Worm (Caenorhabditis elegans) whole organism, L2 larva: ENCODE data around the gene F56A8.8.
A peak's percentile ranks its signal among the peaks of the same experiment; 100 is the strongest.

Source experiments
- C34F6.9 ChIP-seq: fragments of 150-350 bp; optimal IDR thresholded peaks from 2 replicates; lab custom pipeline; 2014; ENCODE audit warnings: missing biosample characterization, missing genetic modification characterization
- F13H6.1 ChIP-seq: sonication (generic microtip); optimal IDR thresholded peaks from 2 replicates; lab custom pipeline; 2016; ENCODE audit warnings: missing genetic modification characterization, missing compliant biosample characterization
- R02D3.7 ChIP-seq: fragments of 150-350 bp; optimal IDR thresholded peaks from 2 replicates; lab custom pipeline; 2014; ENCODE audit warnings: missing biosample characterization, missing genetic modification characterization
- Y55F3AM.14 ChIP-seq: fragments of 200-800 bp; sonication (Bioruptor generic); optimal IDR thresholded peaks from 2 replicates; lab custom pipeline; 2018; ENCODE audit warnings: mild to moderate bottlenecking, missing genetic modification characterization, missing compliant biosample characterization
- ZK546.5 ChIP-seq: sonication (generic microtip); optimal IDR thresholded peaks from 2 replicates; lab custom pipeline; 2017; ENCODE audit warnings: missing biosample characterization, missing genetic modification characterization
- alr-1 ChIP-seq: fragments of 150-350 bp; optimal IDR thresholded peaks from 2 replicates; lab custom pipeline; 2014; ENCODE audit warnings: missing biosample characterization, missing genetic modification characterization
- aly-2 ChIP-seq: fragments of 150-350 bp; optimal IDR thresholded peaks from 2 replicates; lab custom pipeline; 2014; ENCODE audit warnings: missing biosample characterization, missing genetic modification characterization
- ama-1 ChIP-seq: fragments of 150-350 bp; optimal IDR thresholded peaks from 2 replicates; lab custom pipeline; 2018; ENCODE audit warnings: inconsistent platforms
- blmp-1 ChIP-seq: sonication (generic microtip); optimal IDR thresholded peaks from 2 replicates; lab custom pipeline; 2017; ENCODE audit warnings: missing genetic modification characterization, mild to moderate bottlenecking, missing compliant biosample characterization, antibody characterized with exemption, moderate library complexity; ENCODE audit not compliant: insufficient read depth
- ceh-16 ChIP-seq: fragments of 150-350 bp; optimal IDR thresholded peaks from 2 replicates; lab custom pipeline; 2014; ENCODE audit warnings: missing biosample characterization, missing genetic modification characterization
- ceh-82 ChIP-seq: fragments of 150-350 bp; optimal IDR thresholded peaks from 2 replicates; lab custom pipeline; 2014; ENCODE audit warnings: missing biosample characterization, missing genetic modification characterization
- crh-2 ChIP-seq: sonication (generic microtip); optimal IDR thresholded peaks from 2 replicates; lab custom pipeline; 2017; ENCODE audit warnings: missing biosample characterization, missing genetic modification characterization
- dmd-4 ChIP-seq: sonication (generic microtip); optimal IDR thresholded peaks from 2 replicates; lab custom pipeline; 2017; ENCODE audit warnings: missing biosample characterization, missing genetic modification characterization
- egl-27 ChIP-seq: sonication (generic microtip); optimal IDR thresholded peaks from 3 replicates; lab custom pipeline; 2017; ENCODE audit warnings: missing biosample characterization, missing genetic modification reagents, missing genetic modification characterization
- elt-1 ChIP-seq: fragments of 150-350 bp; optimal IDR thresholded peaks from 2 replicates; lab custom pipeline; 2014; ENCODE audit warnings: missing biosample characterization, missing genetic modification characterization
- elt-3 ChIP-seq: sonication (generic microtip); optimal IDR thresholded peaks from 2 replicates; lab custom pipeline; 2017; ENCODE audit warnings: missing biosample characterization, missing genetic modification characterization
- fos-1 ChIP-seq: fragments of 150-350 bp; optimal IDR thresholded peaks from 2 replicates; lab custom pipeline; 2014; ENCODE audit warnings: missing biosample characterization, missing genetic modification characterization
- gmeb-1 ChIP-seq: fragments of 150-350 bp; optimal IDR thresholded peaks from 2 replicates; lab custom pipeline; 2014; ENCODE audit warnings: missing biosample characterization, missing genetic modification characterization
- lin-11 ChIP-seq: fragments of 150-350 bp; sonication (generic microtip); optimal IDR thresholded peaks from 2 replicates; lab custom pipeline; 2014; ENCODE audit warnings: missing biosample characterization, missing genetic modification characterization, inconsistent platforms, mixed read lengths
- lin-13 ChIP-seq: fragments of 150-350 bp; optimal IDR thresholded peaks from 2 replicates; lab custom pipeline; 2014; ENCODE audit warnings: missing biosample characterization, missing genetic modification reagents, missing genetic modification characterization
- lin-39 ChIP-seq: fragments of 150-350 bp; optimal IDR thresholded peaks from 2 replicates; lab custom pipeline; 2014; ENCODE audit warnings: missing biosample characterization, missing genetic modification reagents, missing genetic modification characterization
- lsy-2 ChIP-seq, 2 experiments: fragments of 150-350 bp in 1 of 2; sonication (generic microtip) in 1 of 2; optimal IDR thresholded peaks; 2 replicates each; lab custom pipeline; 2014 to 2017; ENCODE audit warnings: missing biosample characterization in 2 of 2, missing genetic modification characterization in 2 of 2
- mab-5 ChIP-seq: fragments of 150-350 bp; optimal IDR thresholded peaks from 2 replicates; lab custom pipeline; 2014; ENCODE audit warnings: missing biosample characterization, missing genetic modification characterization
- mbf-1 ChIP-seq: sonication (generic microtip); optimal IDR thresholded peaks from 2 replicates; lab custom pipeline; 2017; ENCODE audit warnings: missing biosample characterization, missing genetic modification characterization
- mdl-1 ChIP-seq, 2 experiments: fragments of 150-350 bp in 1 of 2; sonication (generic microtip) in 1 of 2; optimal IDR thresholded peaks; 2 replicates each; lab custom pipeline; 2017; ENCODE audit warnings: missing biosample characterization in 2 of 2, missing genetic modification characterization in 2 of 2
- nhr-10 ChIP-seq: sonication (generic microtip); optimal IDR thresholded peaks from 2 replicates; lab custom pipeline; 2017; ENCODE audit warnings: missing biosample characterization, missing genetic modification characterization
- nhr-11 ChIP-seq: fragments of 150-350 bp; optimal IDR thresholded peaks from 2 replicates; lab custom pipeline; 2014; ENCODE audit warnings: missing biosample characterization, missing genetic modification characterization
- nhr-12 ChIP-seq: fragments of 150-350 bp; optimal IDR thresholded peaks from 2 replicates; lab custom pipeline; 2014; ENCODE audit warnings: missing biosample characterization, missing genetic modification characterization
- nhr-129 ChIP-seq: fragments of 150-350 bp; optimal IDR thresholded peaks from 2 replicates; lab custom pipeline; 2014; ENCODE audit warnings: missing biosample characterization, missing genetic modification characterization
- nhr-21 ChIP-seq: fragments of 150-350 bp; optimal IDR thresholded peaks from 2 replicates; lab custom pipeline; 2014; ENCODE audit warnings: missing biosample characterization, missing genetic modification characterization
- nhr-23 ChIP-seq: fragments of 150-350 bp; optimal IDR thresholded peaks from 2 replicates; lab custom pipeline; 2014; ENCODE audit warnings: missing biosample characterization, missing genetic modification reagents, missing genetic modification characterization
- nhr-237 ChIP-seq: fragments of 150-350 bp; optimal IDR thresholded peaks from 2 replicates; lab custom pipeline; 2014; ENCODE audit warnings: missing biosample characterization, missing genetic modification characterization
- nhr-25 ChIP-seq: fragments of 150-350 bp; sonication (generic microtip); optimal IDR thresholded peaks from 3 replicates; lab custom pipeline; 2014; ENCODE audit warnings: missing biosample characterization, missing genetic modification characterization
- nhr-6 ChIP-seq: fragments of 150-350 bp; optimal IDR thresholded peaks from 2 replicates; lab custom pipeline; 2014; ENCODE audit warnings: missing biosample characterization, missing genetic modification characterization
- nhr-77 ChIP-seq: fragments of 150-350 bp; optimal IDR thresholded peaks from 2 replicates; lab custom pipeline; 2014; ENCODE audit warnings: missing biosample characterization, missing genetic modification characterization
- peb-1 ChIP-seq: fragments of 150-350 bp; optimal IDR thresholded peaks from 2 replicates; lab custom pipeline; 2014; ENCODE audit warnings: missing biosample characterization, missing genetic modification characterization
- sem-4 ChIP-seq: fragments of 150-350 bp; optimal IDR thresholded peaks from 2 replicates; lab custom pipeline; 2014; ENCODE audit warnings: missing biosample characterization, missing genetic modification reagents, missing genetic modification characterization
- skn-1 ChIP-seq: sonication (generic microtip); optimal IDR thresholded peaks from 2 replicates; lab custom pipeline; 2017; ENCODE audit warnings: missing biosample characterization, missing genetic modification characterization
- sma-3 ChIP-seq: sonication (generic microtip); optimal IDR thresholded peaks from 2 replicates; lab custom pipeline; 2016; ENCODE audit warnings: missing genetic modification reagents, missing genetic modification characterization, missing compliant biosample characterization
- sma-9 ChIP-seq, 2 experiments: fragments of 150-350 bp in 1 of 2; sonication (generic microtip) in 1 of 2; optimal IDR thresholded peaks; 2 replicates each; lab custom pipeline; 2014 to 2016; ENCODE audit warnings: missing genetic modification characterization in 2 of 2, mild to moderate bottlenecking in 1 of 2, missing biosample characterization in 1 of 2, missing compliant biosample characterization in 1 of 2, missing genetic modification reagents in 1 of 2, moderate library complexity in 1 of 2
- snpc-4 ChIP-seq: fragments of 150-350 bp; optimal IDR thresholded peaks from 2 replicates; lab custom pipeline; 2014; ENCODE audit warnings: missing biosample characterization, missing genetic modification characterization
- unc-39 ChIP-seq: fragments of 150-350 bp; optimal IDR thresholded peaks from 2 replicates; lab custom pipeline; 2014; ENCODE audit warnings: missing biosample characterization, missing genetic modification characterization
- unc-55 ChIP-seq: fragments of 150-350 bp; sonication (generic microtip); optimal IDR thresholded peaks from 3 replicates; lab custom pipeline; 2014; ENCODE audit warnings: missing biosample characterization, missing genetic modification reagents, missing genetic modification characterization
- unc-62 ChIP-seq: fragments of 150-350 bp; optimal IDR thresholded peaks from 2 replicates; lab custom pipeline; 2014; ENCODE audit warnings: missing biosample characterization, missing genetic modification reagents, missing genetic modification characterization
- zag-1 ChIP-seq: fragments of 150-350 bp; optimal IDR thresholded peaks from 2 replicates; lab custom pipeline; 2014; ENCODE audit warnings: missing biosample characterization, missing genetic modification characterization
- ztf-1 ChIP-seq: fragments of 200-800 bp; sonication (Bioruptor generic); conservative IDR thresholded peaks from 2 replicates; pipeline ENCODE4 v1.3.6; 2022; ENCODE audit warnings: missing genetic modification characterization, missing compliant biosample characterization
- ztf-11 ChIP-seq: sonication (generic microtip); optimal IDR thresholded peaks from 2 replicates; lab custom pipeline; 2017; ENCODE audit warnings: missing biosample characterization, missing genetic modification characterization
- ztf-4 ChIP-seq: fragments of 150-350 bp; optimal IDR thresholded peaks from 2 replicates; lab custom pipeline; 2014; ENCODE audit warnings: missing biosample characterization, missing genetic modification characterization

F56A8.8 gene

ce11 chrIII:13256438-13256928 lies 29.0 kb upstream of the F56A8.8 start, which contains the start of gene F56A8.3 (continued):
- TF ChIP-seq elt-1 (no peak), lin-39 (tag; lab: Kevin White, UChicago) (no peak), fos-1 (tag; lab: Kevin White, UChicago) (peak; percentile 30), sem-4 (tag; lab: Kevin White, UChicago) (peak; percentile 82), aly-2 (tag; lab: Kevin White, UChicago) (no peak), nhr-237 (tag; lab: Kevin White, UChicago) (no peak), skn-1 (no peak), ztf-11 (tag; lab: Kevin White, UChicago) (no peak), peb-1 (tag; lab: Kevin White, UChicago) (no peak), ceh-82 (no peak), nhr-23 (tag; lab: Kevin White, UChicago) (no peak), elt-3 (tag; lab: Kevin White, UChicago) (no peak), Y55F3AM.14 (GFP tag; lab: Kevin White, UChicago) (no peak), nhr-12 (tag; lab: Kevin White, UChicago) (no peak), dmd-4 (tag; lab: Kevin White, UChicago) (no peak)

ce11 chrIII:13258163-13258562 lies 27.4 kb upstream of the F56A8.8 start:
- TF ChIP-seq Y55F3AM.14 (GFP tag; lab: Kevin White, UChicago) (no peak), nhr-25 (tag; lab: Kevin White, UChicago) (no peak), blmp-1 (tag; lab: Kevin White, UChicago) (no peak), ZK546.5 (no peak), sma-3 (GFP tag; lab: Kevin White, UChicago) (no peak), fos-1 (tag; lab: Kevin White, UChicago) (no peak), gmeb-1 (tag; lab: Kevin White, UChicago) (no peak), ztf-11 (tag; lab: Kevin White, UChicago) (no peak), peb-1 (tag; lab: Kevin White, UChicago) (no peak), snpc-4 (tag; lab: Kevin White, UChicago) (no peak), mbf-1 (tag; lab: Kevin White, UChicago) (no peak), elt-1 (no peak), R02D3.7 (tag; lab: Kevin White, UChicago) (no peak), nhr-12 (tag; lab: Kevin White, UChicago) (no peak), skn-1 (no peak), nhr-23 (tag; lab: Kevin White, UChicago) (no peak), mab-5 (tag; lab: Kevin White, UChicago) (no peak), zag-1 (tag; lab: Kevin White, UChicago) (no peak), nhr-77 (tag; lab: Kevin White, UChicago) (no peak), ztf-1 (GFP tag; lab: Robert Waterston, UW) (no peak), ceh-16 (tag; lab: Kevin White, UChicago) (no peak), lsy-2 (tag; optimal IDR thresholded peaks at IDR 0.05; lab: Kevin White, UChicago) (peak in 1 of 2 experiments; percentile 32), ceh-82 (no peak), lin-39 (tag; lab: Kevin White, UChicago) (no peak), ama-1 (lab: Kevin White, UChicago) (no peak), unc-62 (no peak), dmd-4 (tag; lab: Kevin White, UChicago) (no peak), lin-13 (GFP tag; lab: Kevin White, UChicago) (peak; percentile 7), nhr-6 (tag; lab: Kevin White, UChicago) (no peak), elt-3 (tag; lab: Kevin White, UChicago) (no peak), mdl-1 (tag; optimal IDR thresholded peaks at IDR 0.05; lab: Kevin White, UChicago) (no peak), nhr-21 (tag; lab: Kevin White, UChicago) (no peak), F13H6.1 (tag; lab: Kevin White, UChicago) (peak; percentile 22), nhr-129 (no peak), aly-2 (tag; lab: Kevin White, UChicago) (no peak), egl-27 (tag; lab: Kevin White, UChicago) (no peak), nhr-10 (no peak), nhr-237 (tag; lab: Kevin White, UChicago) (no peak), C34F6.9 (tag; lab: Kevin White, UChicago) (peak; percentile 50), lin-11 (tag; lab: Kevin White, UChicago) (peak; percentile 15), sma-9 (GFP tag; optimal IDR thresholded peaks at IDR 0.05; lab: Kevin White, UChicago) (peak; percentile 16), sma-9 (tag; optimal IDR thresholded peaks at IDR 0.05; lab: Kevin White, UChicago) (no peak), crh-2 (tag; lab: Kevin White, UChicago) (peak; percentile 3), ztf-4 (tag; lab: Kevin White, UChicago) (no peak), unc-39 (tag; lab: Kevin White, UChicago) (no peak), unc-55 (GFP tag; lab: Kevin White, UChicago) (peak; percentile 43), alr-1 (tag; lab: Kevin White, UChicago) (no peak), sem-4 (tag; lab: Kevin White, UChicago) (peak; percentile 69), nhr-11 (tag; lab: Kevin White, UChicago) (no peak)
- TF ChIP-seq, all 48 proteins: peak for 9
